Fruit fly (Drosophila melanogaster): ENCODE results near the gene Sce.

- TF ChIP-seq CTCF (optimal IDR thresholded peaks at IDR 0.05) (no peak), CG8478 (optimal IDR thresholded peaks at IDR 0.05) (no peak)
Observed at dm6 chr3R:27679667-27680066, 2.2 kb downstream of the Sce start.

Measured in S2 (cell line).